Fruit fly (Drosophila melanogaster) whole organism, embryonic: Measurements from ENCODE around the gene CG8006.

Experiments used
- CG10147 ChIP-seq: fragments of 200-800 bp; sonication (Bioruptor generic); optimal IDR thresholded peaks from 2 replicates; lab custom pipeline; 2019; ENCODE audit warnings: missing biosample characterization, mild to moderate bottlenecking, missing genetic modification characterization, moderate library complexity
- CG10321 ChIP-seq: fragments of 200-800 bp; sonication (Bioruptor generic); IDR thresholded peaks from 2 replicates; pipeline ENCODE4 v1.3.6; 2022; ENCODE audit warnings: missing biosample characterization, missing genetic modification characterization
- CG10431 ChIP-seq: fragments of 200-800 bp; sonication (Bioruptor generic); optimal IDR thresholded peaks from 3 replicates; lab custom pipeline; 2018; ENCODE audit warnings: missing biosample characterization, mild to moderate bottlenecking, missing genetic modification characterization
- CG10959 ChIP-seq: fragments of 200-800 bp; sonication (Bioruptor generic); IDR thresholded peaks from 2 replicates; pipeline ENCODE4 v1.3.6; 2022; ENCODE audit warnings: missing biosample characterization, missing genetic modification characterization
- CG11456 ChIP-seq: fragments of 200-800 bp; sonication (Bioruptor generic); IDR thresholded peaks from 3 replicates; pipeline ENCODE4 v1.3.6; 2022; ENCODE audit warnings: missing biosample characterization, missing genetic modification characterization
- CG12659 ChIP-seq: fragments of 200-800 bp; sonication (Bioruptor generic); optimal IDR thresholded peaks from 3 replicates; lab custom pipeline; 2017; ENCODE audit warnings: mild to moderate bottlenecking, missing biosample characterization, missing genetic modification reagents, missing genetic modification characterization
- CG14667 ChIP-seq: fragments of 200-800 bp; sonication (Bioruptor generic); IDR thresholded peaks from 2 replicates; pipeline ENCODE4 v1.3.6; 2022; ENCODE audit warnings: missing biosample characterization, missing genetic modification characterization
- CG15011 ChIP-seq: fragments of 200-800 bp; sonication (Bioruptor generic); optimal IDR thresholded peaks from 3 replicates; lab custom pipeline; 2018; ENCODE audit warnings: missing biosample characterization, mild to moderate bottlenecking, missing genetic modification characterization
- CG30403 ChIP-seq: fragments of 200-800 bp; sonication (Bioruptor generic); optimal IDR thresholded peaks from 3 replicates; lab custom pipeline; 2016; ENCODE audit warnings: missing biosample characterization, missing genetic modification characterization
- CG33213 ChIP-seq: fragments of 200-800 bp; sonication (Bioruptor generic); optimal IDR thresholded peaks from 3 replicates; lab custom pipeline; 2016; ENCODE audit warnings: missing biosample characterization, missing genetic modification characterization
- CG34376 ChIP-seq: fragments of 200-800 bp; sonication (Bioruptor generic); optimal IDR thresholded peaks from 2 replicates; lab custom pipeline; 2018; ENCODE audit warnings: missing biosample characterization, mild to moderate bottlenecking, missing genetic modification characterization
- CG42726 ChIP-seq: fragments of 200-800 bp; sonication (Bioruptor generic); IDR thresholded peaks from 2 replicates; pipeline ENCODE4 v1.3.6; 2022; ENCODE audit warnings: missing biosample characterization, missing genetic modification characterization; ENCODE audit not compliant: partially characterized antibody
- CG4424 ChIP-seq: fragments of 200-800 bp; sonication (Bioruptor generic); optimal IDR thresholded peaks from 3 replicates; lab custom pipeline; 2016; ENCODE audit warnings: missing biosample characterization, missing genetic modification characterization
- CG5245 ChIP-seq: fragments of 200-800 bp; sonication (Bioruptor generic); optimal IDR thresholded peaks from 3 replicates; lab custom pipeline; 2016; ENCODE audit warnings: missing biosample characterization, missing genetic modification characterization
- CG7556 ChIP-seq: fragments of 200-800 bp; sonication (Bioruptor generic); optimal IDR thresholded peaks from 2 replicates; lab custom pipeline; 2017; ENCODE audit warnings: missing biosample characterization, mild to moderate bottlenecking, missing genetic modification characterization
- CG7745 ChIP-seq: fragments of 200-800 bp; sonication (Bioruptor generic); optimal IDR thresholded peaks from 2 replicates; lab custom pipeline; 2018; ENCODE audit warnings: missing biosample characterization, mild to moderate bottlenecking, missing genetic modification characterization, moderate library complexity
- CG7928 ChIP-seq: fragments of 200-800 bp; sonication (Bioruptor generic); optimal IDR thresholded peaks from 2 replicates; lab custom pipeline; 2017; ENCODE audit warnings: missing biosample characterization, mild to moderate bottlenecking, missing genetic modification characterization
- CG7963 ChIP-seq: fragments of 200-800 bp; sonication (Bioruptor generic); IDR thresholded peaks from 3 replicates; pipeline ENCODE4 v1.3.6; 2022; ENCODE audit warnings: missing biosample characterization, missing genetic modification characterization; ENCODE audit not compliant: partially characterized antibody
- CG9215 ChIP-seq: fragments of 200-800 bp; sonication (Bioruptor generic); IDR thresholded peaks from 2 replicates; pipeline ENCODE4 v1.3.6; 2022; ENCODE audit warnings: missing biosample characterization, missing genetic modification characterization
- Dbx ChIP-seq: fragments of 200-800 bp; sonication (Bioruptor generic); IDR thresholded peaks from 3 replicates; pipeline ENCODE4 v1.3.6; 2022; ENCODE audit warnings: missing biosample characterization, missing genetic modification characterization
- Dfd ChIP-seq, 2 experiments: fragments of >200 bp; optimal IDR thresholded peaks; 2 replicates each; lab custom pipeline; 2017; ENCODE audit warnings: missing biosample characterization in 2 of 2, missing genetic modification characterization in 2 of 2
- Doc2 ChIP-seq: fragments of 200-800 bp; sonication (Bioruptor generic); IDR thresholded peaks from 2 replicates; pipeline ENCODE4 v1.3.6; 2022; ENCODE audit warnings: missing biosample characterization, missing genetic modification characterization
- Eip74EF ChIP-seq, 2 experiments: fragments of 200-800 bp in 1 of 2; fragments of >200 bp in 1 of 2; sonication (Bioruptor generic) in 1 of 2; optimal IDR thresholded peaks; 2 replicates each; lab custom pipeline; 2017 to 2019; ENCODE audit warnings: missing biosample characterization in 2 of 2, missing genetic modification characterization in 2 of 2, mild to moderate bottlenecking in 1 of 2, moderate library complexity in 1 of 2
- Elba2 ChIP-seq: fragments of 200-800 bp; sonication (Bioruptor generic); optimal IDR thresholded peaks from 3 replicates; lab custom pipeline; 2016; ENCODE audit warnings: missing biosample characterization, missing genetic modification characterization
- Lhr ChIP-seq: fragments of 200-800 bp; sonication (Bioruptor generic); optimal IDR thresholded peaks from 3 replicates; lab custom pipeline; 2017; ENCODE audit warnings: mild to moderate bottlenecking, missing biosample characterization, missing genetic modification reagents, missing genetic modification characterization
- Opbp ChIP-seq: fragments of 200-800 bp; sonication (Bioruptor generic); IDR thresholded peaks from 3 replicates; pipeline ENCODE4 v1.3.6; 2022; ENCODE audit warnings: missing biosample characterization, missing genetic modification characterization; ENCODE audit not compliant: partially characterized antibody
- Taf1 ChIP-seq: fragments of 200-800 bp; sonication (Bioruptor generic); IDR thresholded peaks from 2 replicates; pipeline ENCODE4 v1.3.6; 2022; ENCODE audit warnings: missing biosample characterization, missing genetic modification characterization
- Trl ChIP-seq, 3 experiments: fragments of >200 bp in 2 of 3; fragments of 200-800 bp in 1 of 3; sonication (Bioruptor generic) in 1 of 3; optimal IDR thresholded peaks; 2 replicates in 1 of 3; 3 replicates in 2 of 3; lab custom pipeline; 2016 to 2017; ENCODE audit warnings: missing biosample characterization in 1 of 3, missing genetic modification characterization in 1 of 3
- amos ChIP-seq: fragments of 200-800 bp; sonication (Bioruptor generic); IDR thresholded peaks from 2 replicates; pipeline ENCODE4 v1.3.6; 2022; ENCODE audit warnings: missing biosample characterization, missing genetic modification characterization; ENCODE audit not compliant: partially characterized antibody
- ara ChIP-seq: fragments of 200-800 bp; sonication (Bioruptor generic); IDR thresholded peaks from 2 replicates; pipeline ENCODE4 v1.3.6; 2022; ENCODE audit warnings: missing biosample characterization, missing genetic modification characterization
- bcd ChIP-seq: fragments of 200-800 bp; sonication (Bioruptor generic); optimal IDR thresholded peaks from 2 replicates; lab custom pipeline; 2017; ENCODE audit warnings: missing biosample characterization, mild to moderate bottlenecking, missing genetic modification characterization
- bigmax ChIP-seq: fragments of 200-800 bp; sonication (Bioruptor generic); optimal IDR thresholded peaks from 2 replicates; lab custom pipeline; 2018; ENCODE audit warnings: missing biosample characterization, mild to moderate bottlenecking, missing genetic modification characterization
- cad ChIP-seq: fragments of >200 bp; optimal IDR thresholded peaks from 2 replicates; lab custom pipeline; 2017; ENCODE audit warnings: missing biosample characterization, missing genetic modification characterization
- chm ChIP-seq: fragments of 200-800 bp; sonication (Bioruptor generic); IDR thresholded peaks from 2 replicates; pipeline ENCODE4 v1.3.6; 2022; ENCODE audit warnings: missing biosample characterization, missing genetic modification characterization
- crol ChIP-seq: fragments of 200-800 bp; sonication (Bioruptor generic); IDR thresholded peaks from 2 replicates; pipeline ENCODE4 v1.3.6; 2022; ENCODE audit warnings: missing biosample characterization, missing genetic modification characterization
- dati ChIP-seq: fragments of 200-800 bp; sonication (Bioruptor generic); IDR thresholded peaks from 2 replicates; pipeline ENCODE4 v1.3.6; 2022; ENCODE audit warnings: missing biosample characterization, missing genetic modification characterization
- emc ChIP-seq: fragments of 200-800 bp; sonication (Bioruptor generic); optimal IDR thresholded peaks from 2 replicates; lab custom pipeline; 2016; ENCODE audit warnings: missing biosample characterization, missing genetic modification characterization
- exex ChIP-seq: fragments of 200-800 bp; sonication (Bioruptor generic); optimal IDR thresholded peaks from 4 replicates; lab custom pipeline; 2018; ENCODE audit warnings: missing biosample characterization, mild to moderate bottlenecking, missing genetic modification characterization, moderate library complexity
- gce ChIP-seq: fragments of 200-800 bp; sonication (Bioruptor generic); IDR thresholded peaks from 3 replicates; pipeline ENCODE4 v1.3.6; 2022; ENCODE audit warnings: missing biosample characterization, missing genetic modification characterization
- gfzf ChIP-seq: fragments of 200-800 bp; sonication (Bioruptor generic); optimal IDR thresholded peaks from 2 replicates; lab custom pipeline; 2016; ENCODE audit warnings: missing biosample characterization, mild to moderate bottlenecking, missing genetic modification characterization, moderate library complexity
- h ChIP-seq: fragments of >200 bp; optimal IDR thresholded peaks from 2 replicates; lab custom pipeline; 2017
- inv ChIP-seq: fragments of 200-800 bp; sonication (Bioruptor generic); IDR thresholded peaks from 2 replicates; pipeline ENCODE4 v1.3.6; 2022; ENCODE audit warnings: missing biosample characterization, missing genetic modification characterization; ENCODE audit not compliant: partially characterized antibody
- lbe ChIP-seq: fragments of 200-800 bp; sonication (Bioruptor generic); optimal IDR thresholded peaks from 2 replicates; lab custom pipeline; 2016; ENCODE audit warnings: missing biosample characterization, mild to moderate bottlenecking, missing genetic modification characterization
- nerfin-2 ChIP-seq: fragments of 200-800 bp; sonication (Bioruptor generic); IDR thresholded peaks from 2 replicates; pipeline ENCODE4 v1.3.6; 2022; ENCODE audit warnings: missing biosample characterization, missing genetic modification characterization; ENCODE audit not compliant: partially characterized antibody
- peb ChIP-seq: fragments of 200-800 bp; sonication (Bioruptor generic); IDR thresholded peaks from 2 replicates; pipeline ENCODE4 v1.3.6; 2022; ENCODE audit warnings: missing biosample characterization, missing genetic modification characterization
- tap ChIP-seq: fragments of 200-800 bp; optimal IDR thresholded peaks from 3 replicates; lab custom pipeline; 2019; ENCODE audit warnings: missing biosample characterization, mild to moderate bottlenecking, missing genetic modification characterization, moderate library complexity
- tgo ChIP-seq: fragments of 200-800 bp; sonication (Bioruptor generic); IDR thresholded peaks from 3 replicates; pipeline ENCODE4 v1.3.6; 2022; ENCODE audit warnings: missing biosample characterization, missing genetic modification characterization
- zen ChIP-seq: fragments of 200-800 bp; sonication (Bioruptor generic); optimal IDR thresholded peaks from 3 replicates; lab custom pipeline; 2018; ENCODE audit warnings: missing biosample characterization, mild to moderate bottlenecking, missing genetic modification characterization, moderate library complexity

The CG8006 gene

DNA sequence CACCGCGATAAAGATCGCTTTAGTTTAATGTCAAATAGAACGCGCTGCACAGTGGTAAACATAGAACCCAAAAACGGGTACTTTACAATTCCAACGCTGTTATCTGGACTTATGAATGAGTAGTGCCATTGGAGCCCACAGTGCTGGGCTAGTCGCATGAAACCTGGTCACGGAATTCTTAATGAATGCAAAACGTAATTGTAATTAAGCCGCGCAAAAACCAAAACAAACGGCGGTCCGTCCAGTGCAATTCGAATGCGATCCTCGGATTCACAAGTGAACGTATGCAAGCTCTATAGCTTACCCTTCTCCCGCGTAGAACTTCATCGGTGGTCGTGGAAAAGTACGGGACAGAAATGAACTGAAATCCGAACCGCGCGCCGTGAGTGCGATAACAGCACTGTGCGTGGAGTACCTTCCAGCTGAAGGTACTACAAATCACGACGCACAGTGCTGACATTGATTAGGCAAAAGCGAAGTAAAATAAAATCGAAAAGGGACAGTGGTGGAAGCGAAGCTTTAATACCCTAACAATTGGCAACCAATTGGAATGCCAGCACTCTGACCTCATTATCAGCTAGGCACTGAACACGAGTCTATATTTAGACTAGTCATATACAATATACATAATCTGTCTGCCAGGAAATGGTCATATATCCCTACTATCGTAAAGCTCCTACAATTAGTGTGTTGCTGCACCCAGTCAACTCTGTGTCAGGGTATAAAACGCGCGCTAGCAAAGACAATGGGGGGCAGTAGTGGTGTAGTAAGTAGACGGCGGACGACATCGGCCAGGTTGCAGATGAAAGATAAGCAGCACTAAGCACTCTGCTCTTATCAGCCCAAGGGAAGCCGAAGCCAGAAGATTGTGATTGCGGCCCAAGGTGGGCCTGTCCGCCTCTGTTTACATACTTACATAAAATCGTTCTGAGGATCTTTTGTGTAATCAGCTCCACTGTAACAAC, 26.1 kb upstream of the CG8006 start (continued):
- no peak for TF ChIP-seq bigmax (GFP tag; lab: Kevin White, UChicago)
- TF ChIP-seq CG10321 (GFP tag; lab: Robert Waterston, UW): no peak
- TF ChIP-seq nerfin-2: no peak
- TF ChIP-seq tap: peak; percentile 31
- no peak for TF ChIP-seq inv
- TF ChIP-seq lbe (GFP tag; lab: Kevin White, UChicago): no peak
- TF ChIP-seq CG7963 (GFP tag; lab: Robert Waterston, UW): no peak
- TF ChIP-seq CG10959 (GFP tag; lab: Robert Waterston, UW): no peak
- TF ChIP-seq gce (GFP tag; lab: Robert Waterston, UW): no peak
- no peak for TF ChIP-seq emc (GFP tag; lab: Kevin White, UChicago)
- peak; percentile 14; the same call in 1 of the 2 replicates for TF ChIP-seq peb (GFP tag; lab: Robert Waterston, UW)
- peak; percentile 67 for TF ChIP-seq Elba2 (GFP tag; lab: Kevin White, UChicago)
- TF ChIP-seq CG7928: no peak
- TF ChIP-seq CG15011 (GFP tag; lab: Kevin White, UChicago): no peak
- no peak for TF ChIP-seq cad (GFP tag; lab: Kevin White, UChicago)
- TF ChIP-seq tgo (GFP tag; lab: Robert Waterston, UW): peak; percentile 51
- peak; percentile 43 for TF ChIP-seq CG4424 (GFP tag; lab: Kevin White, UChicago)
- peak; percentile 38 for TF ChIP-seq CG9215 (GFP tag; lab: Robert Waterston, UW)
- no peak for TF ChIP-seq CG10147 (GFP tag; lab: Kevin White, UChicago)
- TF ChIP-seq amos (GFP tag; lab: Robert Waterston, UW): no peak
- 0 out of 2 replicates have a peak, but pooled peaks have one; percentile 32 for TF ChIP-seq Doc2 (GFP tag; lab: Robert Waterston, UW)
- no peak for TF ChIP-seq CG10431 (GFP tag; lab: Kevin White, UChicago)
- TF ChIP-seq crol (GFP tag; lab: Robert Waterston, UW): peak; percentile 39; the same call in 1 of the 2 replicates
- peak; percentile 46; the same call in 1 of the 2 replicates for TF ChIP-seq ara
- no peak for TF ChIP-seq Dbx (GFP tag; lab: Robert Waterston, UW)
- TF ChIP-seq Taf1 (GFP tag; lab: Robert Waterston, UW): 0 out of 2 replicates have a peak, but pooled peaks have one; percentile 38
- TF ChIP-seq gfzf (GFP tag; lab: Kevin White, UChicago): no peak
- peak in 1 of 2 experiments; percentile 27 for TF ChIP-seq Eip74EF (GFP tag; optimal IDR thresholded peaks at IDR 0.05; lab: Kevin White, UChicago)
- no peak for TF ChIP-seq Dfd (GFP tag; optimal IDR thresholded peaks at IDR 0.05; lab: Kevin White, UChicago)
- TF ChIP-seq CG14667: peak; percentile 42; the same call in 1 of the 2 replicates
- TF ChIP-seq CG5245: no peak
- TF ChIP-seq CG42726 (GFP tag; lab: Robert Waterston, UW): no peak
- TF ChIP-seq CG7745: no peak
- no peak for TF ChIP-seq CG33213
- TF ChIP-seq CG34376: peak; percentile 97
- TF ChIP-seq dati (GFP tag; lab: Robert Waterston, UW): no peak
- TF ChIP-seq exex: peak; percentile 80
- no peak for TF ChIP-seq Lhr (GFP tag; lab: Kevin White, UChicago)
- TF ChIP-seq Trl (optimal IDR thresholded peaks at IDR 0.05; lab: Kevin White, UChicago): no peak
- TF ChIP-seq Trl (GFP tag; optimal IDR thresholded peaks at IDR 0.05; lab: Kevin White, UChicago): no peak
- TF ChIP-seq CG30403 (GFP tag; lab: Kevin White, UChicago): peak; percentile 58
- TF ChIP-seq chm (GFP tag; lab: Robert Waterston, UW): no peak
- TF ChIP-seq CG7556 (GFP tag; lab: Kevin White, UChicago): peak; percentile 38
- TF ChIP-seq Opbp (GFP tag; lab: Robert Waterston, UW): no peak
- TF ChIP-seq h (lab: Kevin White, UChicago): no peak
- TF ChIP-seq zen (tag; lab: Kevin White, UChicago): no peak
- peak; percentile 34 for TF ChIP-seq bcd (GFP tag; lab: Kevin White, UChicago)
- TF ChIP-seq CG12659 (GFP tag; lab: Kevin White, UChicago): peak; percentile 33
- TF ChIP-seq CG11456: 0 out of 3 replicates have a peak, but pooled peaks have one; percentile 60
